Fruit fly (Drosophila melanogaster) whole organism, prepupa: Measurements from ENCODE around the gene JTBR.

Source experiments
- Hr4 ChIP-seq: fragments of 200-800 bp; sonication (Bioruptor generic); optimal IDR thresholded peaks from 3 replicates; lab custom pipeline; 2016; ENCODE audit warnings: missing biosample characterization, missing genetic modification characterization
- Lpt ChIP-seq: fragments of 200-800 bp; sonication (Bioruptor generic); optimal IDR thresholded peaks from 3 replicates; lab custom pipeline; 2016; ENCODE audit warnings: missing biosample characterization, missing genetic modification characterization
- achi ChIP-seq: fragments of 200-800 bp; sonication (Bioruptor generic); optimal IDR thresholded peaks from 3 replicates; lab custom pipeline; 2016; ENCODE audit warnings: missing biosample characterization, missing genetic modification characterization
- eg ChIP-seq: fragments of 200-800 bp; sonication (Bioruptor generic); IDR thresholded peaks from 3 replicates; pipeline ENCODE4 v1.3.6; 2022; ENCODE audit warnings: missing biosample characterization, missing genetic modification characterization

dm6 chr3L:1841984-1842383 lies 39.3 kb upstream of the JTBR start, which contains the start of gene Cpr62Bc:
- TF ChIP-seq Lpt (GFP tag; lab: Kevin White, UChicago) (no peak), eg (no peak), achi (GFP tag; lab: Kevin White, UChicago) (no peak), Hr4 (GFP tag; lab: Kevin White, UChicago) (no peak)
